Worm (Caenorhabditis elegans) whole organism, L3 larva: ENCODE measurements around the gene F43E2.1.
A peak's percentile ranks its signal among the peaks of the same experiment; 100 is the strongest.

ENCODE experiments used
- R02D3.7 ChIP-seq: fragments of 150-350 bp; optimal IDR thresholded peaks from 2 replicates; lab custom pipeline; 2014; ENCODE audit warnings: missing biosample characterization, missing genetic modification characterization
- aly-2 ChIP-seq: fragments of 150-350 bp; optimal IDR thresholded peaks from 2 replicates; lab custom pipeline; 2014; ENCODE audit warnings: missing biosample characterization, missing genetic modification characterization
- ama-1 ChIP-seq: fragments of 150-350 bp; optimal IDR thresholded peaks from 2 replicates; lab custom pipeline; 2018
- ceh-82 ChIP-seq: fragments of 150-350 bp; optimal IDR thresholded peaks from 2 replicates; lab custom pipeline; 2014; ENCODE audit warnings: missing biosample characterization, missing genetic modification characterization
- fkh-10 ChIP-seq: sonication (generic microtip); optimal IDR thresholded peaks from 2 replicates; lab custom pipeline; 2017; ENCODE audit warnings: missing biosample characterization, missing genetic modification reagents, missing genetic modification characterization
- nhr-12 ChIP-seq: fragments of 150-350 bp; optimal IDR thresholded peaks from 2 replicates; lab custom pipeline; 2014; ENCODE audit warnings: missing biosample characterization, missing genetic modification characterization
- nhr-23 ChIP-seq: fragments of 150-350 bp; optimal IDR thresholded peaks from 2 replicates; lab custom pipeline; 2014; ENCODE audit warnings: missing biosample characterization, missing genetic modification reagents, missing genetic modification characterization
- nhr-28 ChIP-seq: fragments of 150-350 bp; optimal IDR thresholded peaks from 2 replicates; lab custom pipeline; 2014; ENCODE audit warnings: missing biosample characterization, missing genetic modification characterization
- nhr-67 ChIP-seq: fragments of 150-350 bp; optimal IDR thresholded peaks from 2 replicates; lab custom pipeline; 2014; ENCODE audit warnings: missing biosample characterization, missing genetic modification characterization
- nhr-76 ChIP-seq: fragments of 150-350 bp; sonication (generic microtip); optimal IDR thresholded peaks from 5 replicates; lab custom pipeline; 2014; ENCODE audit warnings: missing biosample characterization, missing genetic modification characterization
- snpc-4 ChIP-seq: fragments of 150-350 bp; optimal IDR thresholded peaks from 2 replicates; lab custom pipeline; 2014; ENCODE audit warnings: missing biosample characterization, missing genetic modification characterization
- tbx-2 ChIP-seq: sonication (generic microtip); optimal IDR thresholded peaks from 2 replicates; lab custom pipeline; 2016; ENCODE audit warnings: mild to moderate bottlenecking, missing genetic modification characterization, missing compliant biosample characterization
- unc-62 ChIP-seq: fragments of 150-350 bp; sonication (generic microtip); optimal IDR thresholded peaks from 4 replicates; lab custom pipeline; 2014; ENCODE audit warnings: missing biosample characterization, missing genetic modification reagents, missing genetic modification characterization
- ztf-11 ChIP-seq: fragments of 150-350 bp; optimal IDR thresholded peaks from 2 replicates; lab custom pipeline; 2014; ENCODE audit warnings: missing biosample characterization, missing genetic modification characterization

- TF ChIP-seq nhr-76: no peak
- no peak for TF ChIP-seq snpc-4 (tag; lab: Kevin White, UChicago)
- no peak for TF ChIP-seq ama-1 (lab: Kevin White, UChicago)
- TF ChIP-seq ceh-82 (tag; lab: Kevin White, UChicago): no peak
- no peak for TF ChIP-seq nhr-12 (tag; lab: Kevin White, UChicago)
- no peak for TF ChIP-seq aly-2
- no peak for TF ChIP-seq unc-62
- peak; percentile 60 for TF ChIP-seq fkh-10 (GFP tag; lab: Kevin White, UChicago)
- TF ChIP-seq nhr-67: no peak
- no peak for TF ChIP-seq R02D3.7 (tag; lab: Kevin White, UChicago)
- TF ChIP-seq tbx-2 (tag; lab: Kevin White, UChicago): no peak
- no peak for TF ChIP-seq nhr-23 (tag; lab: Kevin White, UChicago)
- no peak for TF ChIP-seq ztf-11
- no peak for TF ChIP-seq nhr-28 (tag; lab: Kevin White, UChicago)
Observed at ce11 chrII:7326199-7326598, 48.9 kb upstream of the F43E2.1 start.
